Fruit fly (Drosophila melanogaster): ENCODE results near the gene CG7632.

CG7632 gene

dm6 chr3L:21347197-21347831, 42.8 kb downstream of the CG7632 start (continued):
- TF ChIP-seq dmrt99B (tag; optimal IDR thresholded peaks at IDR 0.05) (peak; percentile 82), Bteb2 (GFP tag; optimal IDR thresholded peaks at IDR 0.05) (peak; percentile 32), CG1602 (GFP tag; optimal IDR thresholded peaks at IDR 0.05) (peak; percentile 36), CG3847 (GFP tag; IDR thresholded peaks at IDR 0.05) (no peak; the same call in 1 of the 2 replicates), Sox102F (GFP tag; optimal IDR thresholded peaks at IDR 0.05) (peak; percentile 63), CG9609 (GFP tag; optimal IDR thresholded peaks at IDR 0.05) (peak; percentile 11), fd3F (GFP tag; optimal IDR thresholded peaks at IDR 0.05) (no peak), Optix (GFP tag; IDR thresholded peaks at IDR 0.05) (peak; percentile 8; the same call in 1 of the 3 replicates), ci (GFP tag; IDR thresholded peaks at IDR 0.05) (peak; percentile 59; the same call in 2 of the 3 replicates), CG11456 (GFP tag; IDR thresholded peaks at IDR 0.05) (0 out of 3 replicates have a peak, but pooled peaks have one; percentile 29), CG12219 (GFP tag; optimal IDR thresholded peaks at IDR 0.05) (peak; percentile 9), CG8290 (GFP tag; optimal IDR thresholded peaks at IDR 0.05) (no peak), CG8290 (tag; optimal IDR thresholded peaks at IDR 0.05) (peak in 1 of 2 experiments; percentile 68), CG10654 (GFP tag; optimal IDR thresholded peaks at IDR 0.05) (peak; percentile 50), Fer3 (tag; optimal IDR thresholded peaks at IDR 0.05) (peak; percentile 3), CG8089 (GFP tag; optimal IDR thresholded peaks at IDR 0.05) (peak; percentile 42), tio (GFP tag; optimal IDR thresholded peaks at IDR 0.05) (peak; percentile 24), sisA (GFP tag; IDR thresholded peaks at IDR 0.05) (peak; percentile 44; the same call in 1 of the 2 replicates), Ssrp (tag; optimal IDR thresholded peaks at IDR 0.05) (no peak), CG4424 (GFP tag; optimal IDR thresholded peaks at IDR 0.05) (peak; percentile 64), sima (GFP tag; optimal IDR thresholded peaks at IDR 0.05) (no peak), bbx (GFP tag; IDR thresholded peaks at IDR 0.05; ENCODE audit: partially characterized antibody) (no peak), H2.0 (GFP tag; IDR thresholded peaks at IDR 0.05) (peak; percentile 53; the same call in 1 of the 2 replicates), tap (tag; optimal IDR thresholded peaks at IDR 0.05) (peak; percentile 44), CG12659 (GFP tag; optimal IDR thresholded peaks at IDR 0.05) (peak; percentile 19), Pdp1 (GFP tag; optimal IDR thresholded peaks at IDR 0.05) (peak in 1 of 2 experiments; percentile 24), mam (GFP tag; optimal IDR thresholded peaks at IDR 0.05) (peak; percentile 39), Sox100B (GFP tag; optimal IDR thresholded peaks at IDR 0.05) (peak; percentile 67), exex (tag; optimal IDR thresholded peaks at IDR 0.05) (no peak), Camta (GFP tag; optimal IDR thresholded peaks at IDR 0.05) (peak; percentile 45), dysf (GFP tag; IDR thresholded peaks at IDR 0.05) (peak; percentile 37; the same call in 1 of the 3 replicates), CG1529 (GFP tag; optimal IDR thresholded peaks at IDR 0.05) (no peak), row (GFP tag; IDR thresholded peaks at IDR 0.05) (peak; percentile 28; the same call in 1 of the 3 replicates), Lhr (GFP tag; optimal IDR thresholded peaks at IDR 0.05) (peak; percentile 28), CG5245 (GFP tag; optimal IDR thresholded peaks at IDR 0.05) (peak; percentile 25), CG11085 (GFP tag; IDR thresholded peaks at IDR 0.05) (no peak), HLH3B (GFP tag; IDR thresholded peaks at IDR 0.05) (peak; percentile 59; the same call in 1 of the 2 replicates), CG32532 (GFP tag; IDR thresholded peaks at IDR 0.05) (peak; percentile 55; the same call in 1 of the 2 replicates), CG12391 (tag; optimal IDR thresholded peaks at IDR 0.05) (peak; percentile 46), Ptx1 (GFP tag; IDR thresholded peaks at IDR 0.05) (peak; percentile 48; the same call in 1 of the 2 replicates), wdn (GFP tag; IDR thresholded peaks at IDR 0.05) (no peak), pan (optimal IDR thresholded peaks at IDR 0.05) (no peak), pan (GFP tag; optimal IDR thresholded peaks at IDR 0.05 in 1 of 2, IDR thresholded peaks at IDR 0.05 in 1 of 2) (peak in 1 of 2 experiments; percentile 38), CG14667 (GFP tag; IDR thresholded peaks at IDR 0.05) (peak; percentile 25; the same call in 1 of the 2 replicates), CG1647 (GFP tag; optimal IDR thresholded peaks at IDR 0.05) (peak; percentile 33), CG2199 (GFP tag; IDR thresholded peaks at IDR 0.05) (peak; percentile 25; the same call in 2 of the 3 replicates), NK7.1 (GFP tag; optimal IDR thresholded peaks at IDR 0.05) (no peak), grau (tag; optimal IDR thresholded peaks at IDR 0.05) (peak; percentile 57), PHDP (tag; optimal IDR thresholded peaks at IDR 0.05) (peak; percentile 44), CG30431 (GFP tag; optimal IDR thresholded peaks at IDR 0.05) (peak; percentile 53)
